Fruit fly (Drosophila melanogaster) whole organism, prepupa: Measurements from ENCODE around the gene CG6901.

ENCODE experiments used
- Blimp-1 ChIP-seq: fragments of 200-800 bp; sonication (Bioruptor generic); optimal IDR thresholded peaks from 3 replicates; lab custom pipeline; 2017; ENCODE audit warnings: missing biosample characterization, missing genetic modification characterization, mild to moderate bottlenecking, moderate library complexity, missing genetic modification reagents
- CG11762 ChIP-seq: fragments of 200-800 bp; sonication (Bioruptor generic); optimal IDR thresholded peaks from 3 replicates; lab custom pipeline; 2016; ENCODE audit warnings: missing biosample characterization, missing genetic modification characterization; ENCODE audit not compliant: insufficient read depth
- CG11902 ChIP-seq: fragments of 200-800 bp; sonication (Bioruptor generic); optimal IDR thresholded peaks from 3 replicates; lab custom pipeline; 2016; ENCODE audit warnings: missing biosample characterization, missing genetic modification characterization
- CG1621 ChIP-seq: fragments of 200-800 bp; sonication (Bioruptor generic); optimal IDR thresholded peaks from 3 replicates; lab custom pipeline; 2018; ENCODE audit warnings: missing biosample characterization, mild to moderate bottlenecking, missing genetic modification characterization
- CG3032 ChIP-seq: fragments of 200-800 bp; optimal IDR thresholded peaks from 2 replicates; lab custom pipeline; 2019; ENCODE audit warnings: missing biosample characterization, mild to moderate bottlenecking, missing genetic modification characterization, moderate library complexity
- CG32006 ChIP-seq: fragments of 200-800 bp; sonication (Bioruptor generic); optimal IDR thresholded peaks from 3 replicates; lab custom pipeline; 2017; ENCODE audit warnings: missing biosample characterization, mild to moderate bottlenecking, missing genetic modification characterization
- CG6163 ChIP-seq: fragments of 200-800 bp; sonication (Bioruptor generic); IDR thresholded peaks from 3 replicates; pipeline ENCODE4 v1.3.6; 2022; ENCODE audit warnings: missing biosample characterization, missing genetic modification characterization
- CG6792 ChIP-seq: fragments of 200-800 bp; sonication (Bioruptor generic); optimal IDR thresholded peaks from 3 replicates; lab custom pipeline; 2016; ENCODE audit warnings: missing biosample characterization, missing genetic modification characterization
- CG6808 ChIP-seq: fragments of 200-800 bp; sonication (Bioruptor generic); optimal IDR thresholded peaks from 3 replicates; lab custom pipeline; 2017; ENCODE audit warnings: missing biosample characterization, missing genetic modification characterization, mild to moderate bottlenecking, moderate library complexity, missing genetic modification reagents
- CG6854 ChIP-seq: fragments of 200-800 bp; sonication (Bioruptor generic); optimal IDR thresholded peaks from 2 replicates; lab custom pipeline; 2017; ENCODE audit warnings: missing biosample characterization, mild to moderate bottlenecking, missing genetic modification characterization
- CG7368 ChIP-seq: fragments of 200-800 bp; sonication (Bioruptor generic); optimal IDR thresholded peaks from 3 replicates; lab custom pipeline; 2016; ENCODE audit warnings: missing biosample characterization, missing genetic modification characterization
- CG8119 ChIP-seq: fragments of 200-800 bp; sonication (Bioruptor generic); IDR thresholded peaks from 3 replicates; pipeline ENCODE4 v1.3.6; 2022; ENCODE audit warnings: missing biosample characterization, missing genetic modification characterization
- CG8319 ChIP-seq: fragments of 200-800 bp; sonication (Bioruptor generic); optimal IDR thresholded peaks from 3 replicates; lab custom pipeline; 2016; ENCODE audit warnings: missing biosample characterization, missing genetic modification characterization
- CG8632 ChIP-seq: fragments of 200-800 bp; sonication (Bioruptor generic); optimal IDR thresholded peaks from 3 replicates; lab custom pipeline; 2016; ENCODE audit warnings: missing biosample characterization, missing genetic modification characterization
- CG9139 ChIP-seq: fragments of 200-800 bp; sonication (Bioruptor generic); optimal IDR thresholded peaks from 3 replicates; lab custom pipeline; 2017; ENCODE audit warnings: missing biosample characterization, mild to moderate bottlenecking, missing genetic modification characterization
- Eip75B ChIP-seq: fragments of 200-800 bp; sonication (Bioruptor generic); optimal IDR thresholded peaks from 3 replicates; lab custom pipeline; 2016; ENCODE audit warnings: missing biosample characterization, missing genetic modification characterization
- Eip78C ChIP-seq: fragments of 200-800 bp; sonication (Bioruptor generic); peaks from one replicate; lab custom pipeline; 2016; ENCODE audit warnings: missing biosample characterization, missing genetic modification characterization
- Eip93F ChIP-seq: fragments of 200-800 bp; sonication (Bioruptor generic); optimal IDR thresholded peaks from 2 replicates; lab custom pipeline; 2016; ENCODE audit warnings: missing biosample characterization, mild to moderate bottlenecking, missing genetic modification characterization
- Ets21C ChIP-seq: fragments of 200-800 bp; sonication (Bioruptor generic); optimal IDR thresholded peaks from 3 replicates; lab custom pipeline; 2016; ENCODE audit warnings: missing biosample characterization, missing genetic modification characterization
- Ets96B ChIP-seq: fragments of 200-800 bp; optimal IDR thresholded peaks from 2 replicates; lab custom pipeline; 2019; ENCODE audit warnings: missing biosample characterization, mild to moderate bottlenecking, missing genetic modification characterization, moderate library complexity
- Hr38 ChIP-seq: sonication (Bioruptor generic); optimal IDR thresholded peaks from 2 replicates; lab custom pipeline; 2016; ENCODE audit warnings: missing biosample characterization, missing genetic modification characterization
- Hr39 ChIP-seq: fragments of 200-800 bp; sonication (Bioruptor generic); optimal IDR thresholded peaks from 2 replicates; lab custom pipeline; 2016; ENCODE audit warnings: missing biosample characterization, missing genetic modification characterization
- Hr4 ChIP-seq: fragments of 200-800 bp; sonication (Bioruptor generic); optimal IDR thresholded peaks from 3 replicates; lab custom pipeline; 2016; ENCODE audit warnings: missing biosample characterization, missing genetic modification characterization
- Lpt ChIP-seq: fragments of 200-800 bp; sonication (Bioruptor generic); optimal IDR thresholded peaks from 3 replicates; lab custom pipeline; 2016; ENCODE audit warnings: missing biosample characterization, missing genetic modification characterization
- Smox ChIP-seq: fragments of 200-800 bp; sonication (Bioruptor generic); optimal IDR thresholded peaks from 3 replicates; lab custom pipeline; 2016; ENCODE audit warnings: missing biosample characterization, missing genetic modification characterization
- Sox102F ChIP-seq: fragments of 200-800 bp; sonication (Bioruptor generic); optimal IDR thresholded peaks from 2 replicates; lab custom pipeline; 2016; ENCODE audit warnings: missing biosample characterization, mild to moderate bottlenecking, missing genetic modification characterization
- Sox15 ChIP-seq: fragments of 200-800 bp; sonication (Bioruptor generic); optimal IDR thresholded peaks from 3 replicates; lab custom pipeline; 2016; ENCODE audit warnings: missing biosample characterization, missing genetic modification characterization
- achi ChIP-seq: fragments of 200-800 bp; sonication (Bioruptor generic); optimal IDR thresholded peaks from 3 replicates; lab custom pipeline; 2016; ENCODE audit warnings: missing biosample characterization, missing genetic modification characterization
- acj6 ChIP-seq: fragments of 200-800 bp; sonication (Bioruptor generic); optimal IDR thresholded peaks from 3 replicates; lab custom pipeline; 2016; ENCODE audit warnings: missing biosample characterization, missing genetic modification characterization
- dsx ChIP-seq: fragments of 200-800 bp; optimal IDR thresholded peaks from 3 replicates; lab custom pipeline; 2019; ENCODE audit warnings: missing biosample characterization, mild to moderate bottlenecking, missing genetic modification characterization, moderate library complexity; ENCODE audit not compliant: poor library complexity, severe bottlenecking
- esn ChIP-seq: fragments of 200-800 bp; sonication (Bioruptor generic); optimal IDR thresholded peaks from 2 replicates; lab custom pipeline; 2016; ENCODE audit warnings: missing biosample characterization, mild to moderate bottlenecking, missing genetic modification characterization, moderate library complexity
- fd85E ChIP-seq: fragments of 200-800 bp; sonication (Bioruptor generic); optimal IDR thresholded peaks from 3 replicates; lab custom pipeline; 2016; ENCODE audit warnings: missing biosample characterization, missing genetic modification characterization
- fkh ChIP-seq: fragments of 200-800 bp; sonication (Bioruptor generic); optimal IDR thresholded peaks from 3 replicates; lab custom pipeline; 2017; ENCODE audit warnings: missing biosample characterization, mild to moderate bottlenecking, missing genetic modification characterization, moderate library complexity
- net ChIP-seq: fragments of 200-800 bp; sonication (Bioruptor generic); optimal IDR thresholded peaks from 3 replicates; lab custom pipeline; 2016; ENCODE audit warnings: missing biosample characterization, missing genetic modification characterization
- salr ChIP-seq, 2 experiments: fragments of 200-800 bp; sonication (Bioruptor generic); optimal IDR thresholded peaks; 3 replicates each; lab custom pipeline; 2016 to 2018; ENCODE audit warnings: missing biosample characterization in 2 of 2, missing genetic modification characterization in 2 of 2, mild to moderate bottlenecking in 1 of 2
- ss ChIP-seq, 2 experiments: fragments of 200-800 bp; sonication (Bioruptor generic); optimal IDR thresholded peaks; 2 replicates in 1 of 2; 3 replicates in 1 of 2; lab custom pipeline; 2017 to 2018; ENCODE audit warnings: mild to moderate bottlenecking in 2 of 2, missing biosample characterization in 2 of 2, missing genetic modification characterization in 2 of 2, moderate library complexity in 1 of 2
- topi ChIP-seq: fragments of 200-800 bp; sonication (Bioruptor generic); optimal IDR thresholded peaks from 3 replicates; lab custom pipeline; 2016; ENCODE audit warnings: missing biosample characterization, missing genetic modification characterization

Gene CG6901

DNA sequence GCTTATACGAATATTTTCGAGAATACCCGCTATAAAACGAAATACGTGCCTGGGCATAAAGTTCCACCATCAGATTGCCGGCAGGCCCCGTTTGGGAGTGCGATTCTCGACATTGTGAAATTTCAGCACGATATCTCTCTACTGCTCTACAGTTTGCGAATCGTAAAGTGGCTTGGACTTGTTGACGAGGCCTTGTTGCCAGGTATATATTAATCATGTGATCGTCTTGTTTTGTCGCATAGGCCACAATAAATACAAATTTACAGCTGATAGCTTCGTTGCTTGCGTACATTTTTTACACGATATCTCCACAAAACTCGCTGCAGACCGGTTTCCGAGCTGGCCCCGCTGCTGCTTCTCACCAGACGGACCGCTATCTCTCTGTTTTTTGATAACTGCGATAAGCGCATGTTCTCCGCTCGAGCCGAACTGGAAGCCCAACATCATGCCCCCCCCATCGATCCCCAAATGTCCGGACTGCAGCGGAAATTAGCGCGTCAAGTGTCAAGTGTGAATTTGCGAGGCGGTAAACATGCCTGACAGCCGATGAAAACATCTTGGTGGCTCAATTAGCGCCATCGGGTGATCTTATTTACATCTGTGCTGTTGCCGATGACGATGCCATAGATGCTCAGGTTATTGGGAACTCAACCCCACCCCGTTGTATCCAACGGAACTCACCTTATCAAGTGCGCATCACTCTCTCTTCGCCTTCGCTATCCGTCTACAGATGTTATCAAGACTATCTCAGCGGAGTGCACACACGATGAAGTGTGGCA, 13.7 kb upstream of the CG6901 start (continued):
- TF ChIP-seq Lpt (GFP tag; lab: Kevin White, UChicago) = peak; percentile 5
- no peak for TF ChIP-seq CG11902 (GFP tag; lab: Kevin White, UChicago)
- no peak for TF ChIP-seq Hr4
- TF ChIP-seq net = peak; percentile 10
- TF ChIP-seq CG6792 (GFP tag; lab: Kevin White, UChicago) = no peak
- TF ChIP-seq Hr39 (GFP tag; lab: Kevin White, UChicago) = peak; percentile 22
- TF ChIP-seq Ets21C (GFP tag; lab: Kevin White, UChicago) = no peak
- no peak for TF ChIP-seq salr (GFP tag; optimal IDR thresholded peaks at IDR 0.05; lab: Kevin White, UChicago)
- peak; percentile 31 for TF ChIP-seq CG8319 (GFP tag; lab: Kevin White, UChicago)
- peak; percentile 28 for TF ChIP-seq Sox102F
- TF ChIP-seq CG8632 (GFP tag; lab: Kevin White, UChicago) = no peak
- TF ChIP-seq CG11762 = no peak
- 0 out of 3 replicates have a peak, but pooled peaks have one; percentile 42 for TF ChIP-seq CG8119 (GFP tag; lab: Robert Waterston, UW)
- TF ChIP-seq Ets96B = no peak
- no peak for TF ChIP-seq CG3032 (tag; lab: Kevin White, UChicago)
- TF ChIP-seq CG7368 (GFP tag; lab: Kevin White, UChicago) = peak; percentile 24
- TF ChIP-seq Sox15 (GFP tag; lab: Kevin White, UChicago) = no peak
- no peak for TF ChIP-seq CG32006 (GFP tag; lab: Kevin White, UChicago)
- no peak for TF ChIP-seq acj6 (GFP tag; lab: Kevin White, UChicago)
- peak; percentile 11 for TF ChIP-seq topi (GFP tag; lab: Kevin White, UChicago)
- no peak for TF ChIP-seq CG6163 (GFP tag; lab: Robert Waterston, UW)
- peak; percentile 1 for TF ChIP-seq CG6808 (GFP tag; lab: Kevin White, UChicago)
- TF ChIP-seq Hr38 (GFP tag; lab: Kevin White, UChicago) = no peak
- TF ChIP-seq achi (GFP tag; lab: Kevin White, UChicago) = no peak

- TF ChIP-seq CG7368 (GFP tag; lab: Kevin White, UChicago) = no peak
- no peak for TF ChIP-seq CG32006 (GFP tag; lab: Kevin White, UChicago)
- no peak for TF ChIP-seq Smox (GFP tag; lab: Kevin White, UChicago)
- TF ChIP-seq Eip93F (GFP tag; lab: Kevin White, UChicago) = no peak
- TF ChIP-seq CG9139 (GFP tag; lab: Kevin White, UChicago) = no peak
- TF ChIP-seq Blimp-1 (GFP tag; lab: Kevin White, UChicago) = no peak
- TF ChIP-seq Hr39 (GFP tag; lab: Kevin White, UChicago) = no peak
- no peak for TF ChIP-seq CG11762
- no peak for TF ChIP-seq topi (GFP tag; lab: Kevin White, UChicago)
- no peak for TF ChIP-seq fd85E
- no peak for TF ChIP-seq CG6854 (GFP tag; lab: Kevin White, UChicago)
- TF ChIP-seq CG6163 (GFP tag; lab: Robert Waterston, UW) = no peak
- TF ChIP-seq, all 60 proteins: peak for 0
Observed at dm6 chr3R:16310081-16310493, 13.1 kb upstream of the CG6901 start.

DNA sequence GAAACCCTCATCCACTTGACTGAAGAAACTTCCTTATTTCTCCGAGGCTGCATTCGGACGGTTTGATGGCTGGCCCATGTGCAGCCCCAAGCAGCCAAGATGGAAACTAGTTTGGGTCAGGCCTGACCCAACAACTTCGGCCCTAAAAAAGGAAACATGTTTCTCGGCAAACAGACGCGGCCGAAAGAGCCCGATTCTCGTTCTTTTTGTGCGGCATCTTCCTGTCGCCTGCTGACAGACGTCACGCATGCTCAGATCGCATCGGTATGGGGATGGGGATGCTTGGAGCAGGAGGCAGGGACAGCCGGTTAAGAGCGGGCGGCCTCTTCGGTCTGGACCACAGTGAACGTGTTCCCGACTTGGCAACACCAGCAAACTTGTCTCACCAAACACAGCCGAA, 6.5 kb upstream of the CG6901 start:
- TF ChIP-seq CG6854 (GFP tag; lab: Kevin White, UChicago) = peak; percentile 54
- TF ChIP-seq CG6808 (GFP tag; lab: Kevin White, UChicago) = peak; percentile 17
- TF ChIP-seq Eip78C (GFP tag; lab: Kevin White, UChicago) = peak; percentile 77
- TF ChIP-seq ss (GFP tag; optimal IDR thresholded peaks at IDR 0.05; lab: Kevin White, UChicago) = peak; percentile 15 to 95
- no peak for TF ChIP-seq acj6 (GFP tag; lab: Kevin White, UChicago)
- peak; percentile 53 for TF ChIP-seq dsx (GFP tag; lab: Kevin White, UChicago)
- peak; percentile 8 for TF ChIP-seq CG9139 (GFP tag; lab: Kevin White, UChicago)
- no peak for TF ChIP-seq fkh (GFP tag; lab: Kevin White, UChicago)
- no peak for TF ChIP-seq CG6792 (GFP tag; lab: Kevin White, UChicago)
- peak; percentile 37; the same call in 2 of the 3 replicates for TF ChIP-seq CG6163 (GFP tag; lab: Robert Waterston, UW)
- peak; percentile 36 for TF ChIP-seq CG1621 (tag; lab: Kevin White, UChicago)
- TF ChIP-seq CG7368 (GFP tag; lab: Kevin White, UChicago) = peak; percentile 27
- TF ChIP-seq esn = no peak
- peak; percentile 44 for TF ChIP-seq Eip75B (GFP tag; lab: Kevin White, UChicago)
